Fruit fly (Drosophila melanogaster) whole organism, embryonic: ENCODE data around the gene CG33687.
A peak's percentile ranks its signal among the peaks of the same experiment; 100 is the strongest.

Experiments used
- CG10209 ChIP-seq: fragments of 200-800 bp; sonication (Bioruptor generic); optimal IDR thresholded peaks from 3 replicates; lab custom pipeline; 2017; ENCODE audit warnings: missing biosample characterization, mild to moderate bottlenecking, missing genetic modification characterization, missing genetic modification reagents
- CG11085 ChIP-seq: fragments of 200-800 bp; sonication (Bioruptor generic); IDR thresholded peaks from 2 replicates; pipeline ENCODE4 v1.3.6; 2022; ENCODE audit warnings: missing biosample characterization, missing genetic modification characterization
- CG14050 ChIP-seq: fragments of 200-800 bp; sonication (Bioruptor generic); IDR thresholded peaks from 3 replicates; pipeline ENCODE4 v1.3.6; 2022; ENCODE audit warnings: missing biosample characterization, missing genetic modification characterization
- CG14441 ChIP-seq: fragments of 200-800 bp; sonication (Bioruptor generic); IDR thresholded peaks from 2 replicates; pipeline ENCODE4 v1.3.6; 2022; ENCODE audit warnings: missing biosample characterization, missing genetic modification characterization
- CG14667 ChIP-seq: fragments of 200-800 bp; sonication (Bioruptor generic); IDR thresholded peaks from 2 replicates; pipeline ENCODE4 v1.3.6; 2022; ENCODE audit warnings: missing biosample characterization, missing genetic modification characterization
- CG15696 ChIP-seq: fragments of 200-800 bp; sonication (Bioruptor generic); optimal IDR thresholded peaks from 2 replicates; lab custom pipeline; 2019; ENCODE audit warnings: missing biosample characterization, mild to moderate bottlenecking, missing genetic modification characterization, moderate library complexity
- CG16779 ChIP-seq: fragments of 200-800 bp; sonication (Bioruptor generic); IDR thresholded peaks from 2 replicates; pipeline ENCODE4 v1.3.6; 2022; ENCODE audit warnings: missing biosample characterization, missing genetic modification characterization
- CG16813 ChIP-seq: fragments of 200-800 bp; sonication (Bioruptor generic); IDR thresholded peaks from 3 replicates; pipeline ENCODE4 v1.3.6; 2022; ENCODE audit warnings: missing biosample characterization, missing genetic modification characterization; ENCODE audit not compliant: partially characterized antibody
- CG18262 ChIP-seq: fragments of 200-800 bp; optimal IDR thresholded peaks from 3 replicates; lab custom pipeline; 2019; ENCODE audit warnings: missing biosample characterization, mild to moderate bottlenecking, missing genetic modification characterization, moderate library complexity
- CG18476 ChIP-seq: fragments of 200-800 bp; sonication (Bioruptor generic); optimal IDR thresholded peaks from 2 replicates; lab custom pipeline; 2016; ENCODE audit warnings: missing biosample characterization, mild to moderate bottlenecking, missing genetic modification characterization
- CG2129 ChIP-seq: fragments of 200-800 bp; sonication (Bioruptor generic); IDR thresholded peaks from 2 replicates; pipeline ENCODE4 v1.3.6; 2022; ENCODE audit warnings: missing biosample characterization, missing genetic modification characterization; ENCODE audit not compliant: partially characterized antibody
- CG3838 ChIP-seq: fragments of 200-800 bp; sonication (Bioruptor generic); optimal IDR thresholded peaks from 3 replicates; lab custom pipeline; 2016; ENCODE audit warnings: missing biosample characterization, missing genetic modification characterization
- CG4424 ChIP-seq: fragments of 200-800 bp; sonication (Bioruptor generic); optimal IDR thresholded peaks from 3 replicates; lab custom pipeline; 2016; ENCODE audit warnings: missing biosample characterization, missing genetic modification characterization
- CG4707 ChIP-seq: fragments of 200-800 bp; sonication (Bioruptor generic); optimal IDR thresholded peaks from 2 replicates; lab custom pipeline; 2018; ENCODE audit warnings: missing biosample characterization, mild to moderate bottlenecking, missing genetic modification characterization, moderate library complexity
- CG6765 ChIP-seq: fragments of 200-800 bp; sonication (Bioruptor generic); optimal IDR thresholded peaks from 3 replicates; lab custom pipeline; 2017; ENCODE audit warnings: missing biosample characterization, mild to moderate bottlenecking, missing genetic modification characterization
- CG8765 ChIP-seq: fragments of 200-800 bp; sonication (Bioruptor generic); IDR thresholded peaks from 2 replicates; pipeline ENCODE4 v1.3.6; 2022; ENCODE audit warnings: missing biosample characterization, missing genetic modification characterization
- CG9727 ChIP-seq: fragments of 200-800 bp; sonication (Bioruptor generic); optimal IDR thresholded peaks from 3 replicates; lab custom pipeline; 2017; ENCODE audit warnings: missing biosample characterization, mild to moderate bottlenecking, missing genetic modification characterization
- D19A ChIP-seq: fragments of 200-800 bp; optimal IDR thresholded peaks from 3 replicates; lab custom pipeline; 2019; ENCODE audit warnings: missing biosample characterization, mild to moderate bottlenecking, missing genetic modification characterization, moderate library complexity
- Dll ChIP-seq: fragments of 200-800 bp; sonication (Bioruptor generic); IDR thresholded peaks from 4 replicates; pipeline ENCODE4 v1.3.6; 2022; ENCODE audit warnings: missing biosample characterization, missing genetic modification characterization; ENCODE audit not compliant: partially characterized antibody
- E2f2 ChIP-seq: fragments of 200-800 bp; sonication (Bioruptor generic); IDR thresholded peaks from 2 replicates; pipeline ENCODE4 v1.3.6; 2022; ENCODE audit warnings: missing biosample characterization, missing genetic modification characterization
- Ets65A ChIP-seq: fragments of 200-800 bp; sonication (Bioruptor generic); peaks from one replicate; lab custom pipeline; 2016; ENCODE audit warnings: missing biosample characterization, missing genetic modification characterization
- H15 ChIP-seq: fragments of 200-800 bp; sonication (Bioruptor generic); IDR thresholded peaks from 3 replicates; pipeline ENCODE4 v1.3.6; 2022; ENCODE audit warnings: missing biosample characterization, missing genetic modification characterization
- Lhr ChIP-seq: fragments of 200-800 bp; sonication (Bioruptor generic); optimal IDR thresholded peaks from 3 replicates; lab custom pipeline; 2017; ENCODE audit warnings: mild to moderate bottlenecking, missing biosample characterization, missing genetic modification reagents, missing genetic modification characterization
- Max ChIP-seq: fragments of 200-800 bp; sonication (Bioruptor generic); optimal IDR thresholded peaks from 2 replicates; lab custom pipeline; 2016; ENCODE audit warnings: missing biosample characterization, mild to moderate bottlenecking, missing genetic modification characterization
- Mes4 ChIP-seq: fragments of 200-800 bp; sonication (Bioruptor generic); optimal IDR thresholded peaks from 2 replicates; lab custom pipeline; 2016; ENCODE audit warnings: missing biosample characterization, missing genetic modification characterization
- Stat92E ChIP-seq, 3 experiments: fragments of >200 bp in 2 of 3; fragments of 200-800 bp in 1 of 3; sonication (Bioruptor generic) in 1 of 3; optimal IDR thresholded peaks; 2 replicates each; lab custom pipeline; 2017 to 2019; ENCODE audit warnings: missing biosample characterization in 3 of 3, missing genetic modification characterization in 3 of 3, mild to moderate bottlenecking in 1 of 3, moderate library complexity in 1 of 3
- br ChIP-seq: fragments of >200 bp; optimal IDR thresholded peaks from 2 replicates; lab custom pipeline; 2017
- bsh ChIP-seq, 2 experiments: fragments of 200-800 bp; sonication (Bioruptor generic); optimal IDR thresholded peaks; 2 replicates each; lab custom pipeline; 2017 to 2018; ENCODE audit warnings: mild to moderate bottlenecking in 2 of 2, missing biosample characterization in 2 of 2, missing genetic modification characterization in 2 of 2, moderate library complexity in 1 of 2
- crol ChIP-seq: fragments of 200-800 bp; sonication (Bioruptor generic); IDR thresholded peaks from 2 replicates; pipeline ENCODE4 v1.3.6; 2022; ENCODE audit warnings: missing biosample characterization, missing genetic modification characterization
- dan ChIP-seq: fragments of 200-800 bp; sonication (Bioruptor generic); IDR thresholded peaks from 2 replicates; pipeline ENCODE4 v1.3.6; 2022; ENCODE audit warnings: missing biosample characterization, missing genetic modification characterization
- disco-r ChIP-seq: fragments of 200-800 bp; sonication (Bioruptor generic); optimal IDR thresholded peaks from 2 replicates; lab custom pipeline; 2016; ENCODE audit warnings: missing biosample characterization, missing genetic modification characterization
- dm ChIP-seq: fragments of 200-800 bp; sonication (Bioruptor generic); optimal IDR thresholded peaks from 3 replicates; lab custom pipeline; 2016; ENCODE audit warnings: missing biosample characterization, missing genetic modification characterization
- fd3F ChIP-seq: fragments of 200-800 bp; sonication (Bioruptor generic); optimal IDR thresholded peaks from 2 replicates; lab custom pipeline; 2018; ENCODE audit warnings: missing biosample characterization, mild to moderate bottlenecking, missing genetic modification characterization, moderate library complexity
- ftz-f1 ChIP-seq: fragments of 200-800 bp; sonication (Bioruptor generic); optimal IDR thresholded peaks from 2 replicates; lab custom pipeline; 2016; ENCODE audit warnings: missing biosample characterization, missing genetic modification characterization
- grn ChIP-seq: fragments of 200-800 bp; sonication (Bioruptor generic); optimal IDR thresholded peaks from 3 replicates; lab custom pipeline; 2017; ENCODE audit warnings: missing biosample characterization, missing genetic modification characterization
- gsb ChIP-seq: fragments of 200-800 bp; sonication (Bioruptor generic); IDR thresholded peaks from 2 replicates; pipeline ENCODE4 v1.3.6; 2022; ENCODE audit warnings: missing biosample characterization, missing genetic modification characterization
- jigr1 ChIP-seq: fragments of 200-800 bp; sonication (Bioruptor generic); IDR thresholded peaks from 3 replicates; pipeline ENCODE4 v1.3.6; 2022; ENCODE audit warnings: missing biosample characterization, missing genetic modification characterization
- klu ChIP-seq: fragments of 200-800 bp; sonication (Bioruptor generic); IDR thresholded peaks from 2 replicates; pipeline ENCODE4 v1.3.6; 2022; ENCODE audit warnings: missing biosample characterization, missing genetic modification characterization
- kni ChIP-seq: fragments of 200-800 bp; sonication (Bioruptor generic); optimal IDR thresholded peaks from 3 replicates; lab custom pipeline; 2017; ENCODE audit warnings: mild to moderate bottlenecking, missing biosample characterization, missing genetic modification reagents, missing genetic modification characterization
- oc ChIP-seq: fragments of 200-800 bp; sonication (Bioruptor generic); optimal IDR thresholded peaks from 2 replicates; lab custom pipeline; 2018; ENCODE audit warnings: missing biosample characterization, mild to moderate bottlenecking, missing genetic modification characterization, moderate library complexity
- odd ChIP-seq: fragments of 200-800 bp; sonication (Bioruptor generic); optimal IDR thresholded peaks from 2 replicates; lab custom pipeline; 2017; ENCODE audit warnings: missing biosample characterization, mild to moderate bottlenecking, missing genetic modification characterization
- pb ChIP-seq: fragments of 200-800 bp; sonication (Bioruptor generic); optimal IDR thresholded peaks from 3 replicates; lab custom pipeline; 2016; ENCODE audit warnings: missing biosample characterization, missing genetic modification characterization
- pnt ChIP-seq: fragments of 200-800 bp; sonication (Bioruptor generic); optimal IDR thresholded peaks from 3 replicates; lab custom pipeline; 2016; ENCODE audit warnings: missing biosample characterization, missing genetic modification characterization
- pros ChIP-seq: fragments of 200-800 bp; sonication (Bioruptor generic); optimal IDR thresholded peaks from 3 replicates; lab custom pipeline; 2019; ENCODE audit warnings: missing biosample characterization, mild to moderate bottlenecking, missing genetic modification characterization, moderate library complexity
- repo ChIP-seq: fragments of 200-800 bp; sonication (Bioruptor generic); optimal IDR thresholded peaks from 2 replicates; lab custom pipeline; 2016; ENCODE audit warnings: missing biosample characterization, missing genetic modification characterization
- sima ChIP-seq: fragments of 200-800 bp; sonication (Bioruptor generic); optimal IDR thresholded peaks from 2 replicates; lab custom pipeline; 2016; ENCODE audit warnings: missing biosample characterization, missing genetic modification characterization
- sqz ChIP-seq: fragments of 200-800 bp; sonication (Bioruptor generic); optimal IDR thresholded peaks from 3 replicates; lab custom pipeline; 2018; ENCODE audit warnings: missing biosample characterization, mild to moderate bottlenecking, missing genetic modification characterization
- stc ChIP-seq: fragments of 200-800 bp; sonication (Bioruptor generic); IDR thresholded peaks from 2 replicates; pipeline ENCODE4 v1.3.6; 2022; ENCODE audit warnings: missing biosample characterization, missing genetic modification characterization
- trh ChIP-seq: fragments of 200-800 bp; sonication (Bioruptor generic); optimal IDR thresholded peaks from 2 replicates; lab custom pipeline; 2016; ENCODE audit warnings: missing biosample characterization, missing genetic modification characterization
- twi ChIP-seq: fragments of 200-800 bp; optimal IDR thresholded peaks from 2 replicates; lab custom pipeline; 2019; ENCODE audit warnings: missing biosample characterization, mild to moderate bottlenecking, missing genetic modification characterization, moderate library complexity
- zfh2 ChIP-seq: fragments of 200-800 bp; sonication (Bioruptor generic); optimal IDR thresholded peaks from 2 replicates; lab custom pipeline; 2016; ENCODE audit warnings: missing biosample characterization, missing genetic modification characterization

The CG33687 gene

DNA sequence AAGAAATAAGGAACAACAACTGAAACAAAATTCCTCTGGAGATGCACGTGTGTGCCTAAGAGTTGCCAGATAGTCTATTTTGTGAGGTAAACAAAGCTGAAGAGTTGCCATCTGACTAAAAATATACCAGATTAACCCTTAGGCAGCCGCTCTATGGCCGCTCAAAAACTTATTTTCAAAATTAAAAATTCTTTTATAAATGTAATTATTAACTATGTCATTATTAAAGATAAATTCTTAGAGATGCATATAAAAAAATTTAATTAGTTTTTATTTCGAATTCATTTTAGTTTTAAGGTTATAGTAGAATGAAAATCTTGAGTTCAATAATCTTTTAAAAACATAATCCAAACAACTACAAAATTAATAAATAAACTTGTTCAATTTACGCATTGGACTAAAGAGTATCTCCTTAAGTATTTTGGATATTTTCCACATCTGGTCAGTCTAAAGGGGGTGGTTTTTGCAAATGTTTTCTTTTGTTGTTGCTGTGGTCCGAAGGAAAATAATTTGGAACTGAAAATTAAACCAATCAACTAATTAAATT is 31.1 kb downstream of the CG33687 start, which contains the start of gene Tmx3 (continued):
- TF ChIP-seq gsb (no peak), pros (no peak), CG11085 (GFP tag; lab: Robert Waterston, UW) (peak; percentile 92), CG6765 (GFP tag; lab: Kevin White, UChicago) (peak; percentile 58), CG2129 (GFP tag; lab: Robert Waterston, UW) (no peak), Mes4 (no peak), CG9727 (GFP tag; lab: Kevin White, UChicago) (peak; percentile 82), repo (GFP tag; lab: Kevin White, UChicago) (no peak), Stat92E (GFP tag; optimal IDR thresholded peaks at IDR 0.05; lab: Kevin White, UChicago) (peak in 1 of 3 experiments; percentile 45), pnt (GFP tag; lab: Kevin White, UChicago) (peak; percentile 55), odd (no peak), fd3F (GFP tag; lab: Kevin White, UChicago) (peak; percentile 86), Dll (0 out of 4 replicates have a peak, but pooled peaks have one; percentile 38), jigr1 (GFP tag; lab: Robert Waterston, UW) (peak; percentile 77), CG16779 (GFP tag; lab: Robert Waterston, UW) (peak; percentile 80), CG18262 (tag; lab: Kevin White, UChicago) (peak; percentile 91), CG10209 (peak; percentile 90), Max (GFP tag; lab: Kevin White, UChicago) (peak; percentile 91), CG4424 (GFP tag; lab: Kevin White, UChicago) (peak; percentile 87), sqz (GFP tag; lab: Kevin White, UChicago) (no peak), pb (GFP tag; lab: Kevin White, UChicago) (no peak), grn (GFP tag; lab: Kevin White, UChicago) (no peak), E2f2 (GFP tag; lab: Robert Waterston, UW) (peak; percentile 73), CG14667 (GFP tag; lab: Robert Waterston, UW) (peak; percentile 86), CG18476 (GFP tag; lab: Kevin White, UChicago) (no peak), dan (GFP tag; lab: Robert Waterston, UW) (no peak), Lhr (peak; percentile 83), ftz-f1 (GFP tag; lab: Kevin White, UChicago) (no peak), kni (GFP tag; lab: Kevin White, UChicago) (no peak), CG3838 (GFP tag; lab: Kevin White, UChicago) (peak; percentile 70), oc (tag; lab: Kevin White, UChicago) (peak; percentile 78), klu (GFP tag; lab: Robert Waterston, UW) (no peak), H15 (GFP tag; lab: Robert Waterston, UW) (peak; percentile 92), CG15696 (tag; lab: Kevin White, UChicago) (peak; percentile 89), CG4707 (GFP tag; lab: Kevin White, UChicago) (no peak), crol (GFP tag; lab: Robert Waterston, UW) (0 out of 2 replicates have a peak, but pooled peaks have one; percentile 20), twi (tag; lab: Kevin White, UChicago) (no peak), zfh2 (GFP tag; lab: Kevin White, UChicago) (peak; percentile 74), CG14441 (GFP tag; lab: Robert Waterston, UW) (peak; percentile 94), CG8765 (GFP tag; lab: Robert Waterston, UW) (peak; percentile 77), disco-r (peak; percentile 14), dm (GFP tag; lab: Kevin White, UChicago) (peak; percentile 93), trh (GFP tag; lab: Kevin White, UChicago) (peak; percentile 77), CG14050 (GFP tag; lab: Robert Waterston, UW) (peak; percentile 78), stc (peak; percentile 92), D19A (peak; percentile 89), br (lab: Kevin White, UChicago) (no peak), bsh (GFP tag; optimal IDR thresholded peaks at IDR 0.05; lab: Kevin White, UChicago) (peak in 1 of 2 experiments; percentile 90), Ets65A (GFP tag; lab: Kevin White, UChicago) (peak; percentile 95), sima (GFP tag; lab: Kevin White, UChicago) (no peak), CG16813 (GFP tag; lab: Robert Waterston, UW) (no peak)
